Worm (Caenorhabditis elegans): ENCODE measurements around the gene fbxa-169.
"Not testable (repeated sequence)": the region's sequence is repeated elsewhere in the genome, so short reads cannot be mapped to it uniquely, and the experiment has no call there.

The fbxa-169 gene

ce11 chrII:13640210-13640609 is 8.1 kb upstream of the fbxa-169 start:
- TF ChIP-seq attf-6 (GFP tag; IDR thresholded peaks at IDR 0.05) = no peak
- TF ChIP-seq attf-5 (GFP tag; optimal IDR thresholded peaks at IDR 0.05) = peak; percentile 19

ce11 chrII:13641311-13641710 is 7.0 kb upstream of the fbxa-169 start, which contains the start of gene fbxa-167:
Gene fbxa-167 (plus strand): TSS chrII:13641489.
- TF ChIP-seq hmg-1.2 (GFP tag; IDR thresholded peaks at IDR 0.05) (peak; percentile 58; the same call in 1 of the 2 replicates), Y56A3A.18 (GFP tag; IDR thresholded peaks at IDR 0.05) (no peak), ceh-58 (GFP tag; IDR thresholded peaks at IDR 0.05) (no peak), Y53G8AR.9 (GFP tag; conservative IDR thresholded peaks at IDR 0.05) (no peak), Y53F4B.3 (GFP tag; IDR thresholded peaks at IDR 0.05) (no peak)

ce11 chrII:13654723-13655122 is 6.4 kb downstream of the fbxa-169 start, which contains the start of gene C31C9.9:
Gene C31C9.9 (plus strand): TSS chrII:13655023.
- TF ChIP-seq nhr-80 (tag; optimal IDR thresholded peaks at IDR 0.05); lag-1 (GFP tag; IDR thresholded peaks at IDR 0.05); ama-1 (optimal IDR thresholded peaks at IDR 0.05); ama-1 (GFP tag; optimal IDR thresholded peaks at IDR 0.05): not testable (repeated sequence)

- peak; percentile 73 for TF ChIP-seq nfyb-1 (GFP tag; IDR thresholded peaks at IDR 0.05)
- peak; percentile 22 for TF ChIP-seq rpc-1 (optimal IDR thresholded peaks at IDR 0.05)
- TF ChIP-seq rpc-1 (tag; optimal IDR thresholded peaks at IDR 0.05) = peak; percentile 63
- peak; percentile 56 for TF ChIP-seq hmg-1.2 (GFP tag; IDR thresholded peaks at IDR 0.05)
- TF ChIP-seq B0261.1 (tag; optimal IDR thresholded peaks at IDR 0.05) = peak; percentile 50
- TF ChIP-seq dox-1 (GFP tag; IDR thresholded peaks at IDR 0.05) = peak; percentile 57
- peak; percentile 71; the same call in 1 of the 2 replicates for TF ChIP-seq ztf-25 (GFP tag; IDR thresholded peaks at IDR 0.05)
- peak; percentile 32; the same call in 1 of the 2 replicates for TF ChIP-seq madf-6 (GFP tag; IDR thresholded peaks at IDR 0.05)
- TF ChIP-seq attf-6 (GFP tag; IDR thresholded peaks at IDR 0.05) = 0 out of 2 replicates have a peak, but pooled peaks have one; percentile 29
- peak; percentile 39; the same call in 1 of the 2 replicates for TF ChIP-seq pbrm-1 (GFP tag; IDR thresholded peaks at IDR 0.05)
- TF ChIP-seq tbp1 (GFP tag; optimal IDR thresholded peaks at IDR 0.05) = peak; percentile 83
- TF ChIP-seq D2030.7 (GFP tag; IDR thresholded peaks at IDR 0.05) = peak; percentile 64
- 0 out of 2 replicates have a peak, but pooled peaks have one; percentile 64 for TF ChIP-seq cebp-2 (GFP tag; IDR thresholded peaks at IDR 0.05)
- 0 out of 2 replicates have a peak, but pooled peaks have one; percentile 13 for TF ChIP-seq egrh-3 (GFP tag; IDR thresholded peaks at IDR 0.05)
- peak; percentile 96 for TF ChIP-seq lin-26 (GFP tag; IDR thresholded peaks at IDR 0.05)
Observed at ce11 chrII:13658424-13658823, 10.1 kb downstream of the fbxa-169 start.

- TF ChIP-seq pha-4 (tag; optimal IDR thresholded peaks at IDR 0.05); Y56A3A.18 (GFP tag; IDR thresholded peaks at IDR 0.05); F33H1.4 (GFP tag; IDR thresholded peaks at IDR 0.05): not testable (repeated sequence)
Observed at ce11 chrII:13661990-13662389, 13.7 kb downstream of the fbxa-169 start, which contains the start of gene C31C9.6. Gene C31C9.6 (minus strand): TSS chrII:13662090.

- TF ChIP-seq nhr-80 (tag; optimal IDR thresholded peaks at IDR 0.05) (peak; percentile 43), egl-44 (GFP tag; IDR thresholded peaks at IDR 0.05) (no peak), die-1 (tag; optimal IDR thresholded peaks at IDR 0.05) (no peak), lin-40 (tag; optimal IDR thresholded peaks at IDR 0.05) (peak; percentile 19), snpc-3.4 (tag; optimal IDR thresholded peaks at IDR 0.05) (no peak), hlh-12 (tag; optimal IDR thresholded peaks at IDR 0.05) (no peak), chd-7 (tag; optimal IDR thresholded peaks at IDR 0.05) (no peak), fkh-3 (tag; optimal IDR thresholded peaks at IDR 0.05) (no peak)
Observed at ce11 chrII:13664416-13664815, 16.1 kb downstream of the fbxa-169 start.
